Fruit fly (Drosophila melanogaster): ENCODE results near the gene CG10859.

- TF ChIP-seq Pif1B (GFP tag; optimal IDR thresholded peaks at IDR 0.05), result no peak
- TF ChIP-seq CG15710 (tag; optimal IDR thresholded peaks at IDR 0.05), result no peak
- TF ChIP-seq fd96Ca (GFP tag; IDR thresholded peaks at IDR 0.05), result no peak
- no peak for TF ChIP-seq CG8159 (tag; optimal IDR thresholded peaks at IDR 0.05)
- no peak for TF ChIP-seq CG10348 (GFP tag; IDR thresholded peaks at IDR 0.05)
- TF ChIP-seq CG14655 (GFP tag; optimal IDR thresholded peaks at IDR 0.05), result no peak
- peak; percentile 10 for TF ChIP-seq CG34367 (tag; optimal IDR thresholded peaks at IDR 0.05)
- no peak for TF ChIP-seq EcR (GFP tag; optimal IDR thresholded peaks at IDR 0.05)
- TF ChIP-seq CG9948 (tag; optimal IDR thresholded peaks at IDR 0.05), result no peak
- TF ChIP-seq CG32121 (GFP tag; IDR thresholded peaks at IDR 0.05), result no peak
These were observed at the start of gene CG10859, which contains the start of gene CG7110 for dm6 chr2L:13398614-13399161.

Data from whole organism, pupa.